Fruit fly (Drosophila melanogaster): ENCODE results near the gene CG31915.
A peak's percentile ranks its signal among the peaks of the same experiment; 100 is the strongest.

Gene CG31915

dm6 chr2L:5527861-5528260, at the start of gene CG31915 (continued):
- peak; percentile 73; the same call in 2 of the 3 replicates for TF ChIP-seq vnd (GFP tag; IDR thresholded peaks at IDR 0.05; ENCODE audit: partially characterized antibody)
- TF ChIP-seq CG13296 (GFP tag; optimal IDR thresholded peaks at IDR 0.05), result no peak
- no peak for TF ChIP-seq CG2116 (GFP tag; optimal IDR thresholded peaks at IDR 0.05)
- no peak for TF ChIP-seq Sox102F (GFP tag; optimal IDR thresholded peaks at IDR 0.05)
- TF ChIP-seq Dp (GFP tag; optimal IDR thresholded peaks at IDR 0.05), result peak; percentile 87
- peak; percentile 72 for TF ChIP-seq stwl (tag; optimal IDR thresholded peaks at IDR 0.05)
- TF ChIP-seq tna (GFP tag; IDR thresholded peaks at IDR 0.05; ENCODE audit: partially characterized antibody), result peak; percentile 85
- no peak for TF ChIP-seq CG17912 (GFP tag; optimal IDR thresholded peaks at IDR 0.05)
- peak; percentile 8; the same call in 1 of the 2 replicates for TF ChIP-seq CG42726 (GFP tag; IDR thresholded peaks at IDR 0.05; ENCODE audit: partially characterized antibody)
- TF ChIP-seq MESR4 (GFP tag; optimal IDR thresholded peaks at IDR 0.05), result peak; percentile 54
- no peak for TF ChIP-seq CrebB (tag; optimal IDR thresholded peaks at IDR 0.05)
- peak; percentile 7 for TF ChIP-seq phol (tag; optimal IDR thresholded peaks at IDR 0.05)
- no peak for TF ChIP-seq CG3281 (GFP tag; optimal IDR thresholded peaks at IDR 0.05)
- TF ChIP-seq Opbp (GFP tag; IDR thresholded peaks at IDR 0.05; ENCODE audit: partially characterized antibody), result peak; percentile 75

- TF ChIP-seq ftz-f1 (GFP tag; optimal IDR thresholded peaks at IDR 0.05), result no peak
- TF ChIP-seq Sox102F (GFP tag; optimal IDR thresholded peaks at IDR 0.05), result no peak
- 0 out of 3 replicates have a peak, but pooled peaks have one; percentile 17 for TF ChIP-seq row (GFP tag; IDR thresholded peaks at IDR 0.05)
- no peak for TF ChIP-seq disco-r (GFP tag; optimal IDR thresholded peaks at IDR 0.05)
- TF ChIP-seq CG7357 (GFP tag; IDR thresholded peaks at IDR 0.05), result no peak
- no peak for TF ChIP-seq Atf6 (GFP tag; IDR thresholded peaks at IDR 0.05)
- no peak for TF ChIP-seq hbn (GFP tag; IDR thresholded peaks at IDR 0.05; ENCODE audit: partially characterized antibody)
- TF ChIP-seq D19A (tag; optimal IDR thresholded peaks at IDR 0.05), result no peak
Observed at dm6 chr2L:5478273-5478672, 49.6 kb upstream of the CG31915 start.

dm6 chr2L:5479128-5479527, 48.8 kb upstream of the CG31915 start:
- no peak for TF ChIP-seq CG18599 (GFP tag; optimal IDR thresholded peaks at IDR 0.05)
- TF ChIP-seq kay (GFP tag; optimal IDR thresholded peaks at IDR 0.05), result no peak
- TF ChIP-seq CG8089 (GFP tag; optimal IDR thresholded peaks at IDR 0.05), result no peak
- TF ChIP-seq D19A (tag; optimal IDR thresholded peaks at IDR 0.05), result no peak
- peak; percentile 3 for TF ChIP-seq CG10267 (tag; optimal IDR thresholded peaks at IDR 0.05)
- peak; percentile 19 for TF ChIP-seq CG15696 (tag; optimal IDR thresholded peaks at IDR 0.05)
- TF ChIP-seq phol (tag; optimal IDR thresholded peaks at IDR 0.05), result peak; percentile 27
- TF ChIP-seq lola (GFP tag; optimal IDR thresholded peaks at IDR 0.05), result peak in 1 of 3 experiments; percentile 13
- peak; percentile 9 for TF ChIP-seq CG2678 (tag; optimal IDR thresholded peaks at IDR 0.05)
- no peak for TF ChIP-seq Atf3 (GFP tag; optimal IDR thresholded peaks at IDR 0.05)
- no peak for TF ChIP-seq CoRest (tag; optimal IDR thresholded peaks at IDR 0.05)
- TF ChIP-seq Xrp1 (GFP tag; IDR thresholded peaks at IDR 0.05), result peak; percentile 41; the same call in 1 of the 2 replicates
- peak; percentile 36 for TF ChIP-seq gem (tag; optimal IDR thresholded peaks at IDR 0.05)
- TF ChIP-seq abd-A (tag; optimal IDR thresholded peaks at IDR 0.05), result no peak
- peak; percentile 40 for TF ChIP-seq CG18262 (tag; optimal IDR thresholded peaks at IDR 0.05)
- TF ChIP-seq CG34422 (GFP tag; IDR thresholded peaks at IDR 0.05), result no peak
- TF ChIP-seq dmrt11E (tag; optimal IDR thresholded peaks at IDR 0.05), result peak; percentile 33
- no peak for TF ChIP-seq CG30403 (GFP tag; optimal IDR thresholded peaks at IDR 0.05)
- TF ChIP-seq CG10274 (GFP tag; optimal IDR thresholded peaks at IDR 0.05), result no peak
- TF ChIP-seq CG4282 (GFP tag; optimal IDR thresholded peaks at IDR 0.05), result no peak
- TF ChIP-seq row (GFP tag; IDR thresholded peaks at IDR 0.05), result peak; percentile 13; the same call in 1 of the 3 replicates
- no peak for TF ChIP-seq HmgZ (tag; optimal IDR thresholded peaks at IDR 0.05)
- TF ChIP-seq Sox102F (GFP tag; optimal IDR thresholded peaks at IDR 0.05), result peak; percentile 4
- TF ChIP-seq zen2 (GFP tag; IDR thresholded peaks at IDR 0.05; ENCODE audit: partially characterized antibody), result no peak
- TF ChIP-seq prd (optimal IDR thresholded peaks at IDR 0.05), result no peak
- no peak for TF ChIP-seq prd (GFP tag; IDR thresholded peaks at IDR 0.05)
- TF ChIP-seq CG31365 (tag; optimal IDR thresholded peaks at IDR 0.05), result no peak
- no peak for TF ChIP-seq CG3407 (GFP tag; optimal IDR thresholded peaks at IDR 0.05)
- peak; percentile 29 for TF ChIP-seq CG9727 (GFP tag; optimal IDR thresholded peaks at IDR 0.05)
- TF ChIP-seq trem (tag; optimal IDR thresholded peaks at IDR 0.05), result peak; percentile 6
